Worm (Caenorhabditis elegans): Measurements from ENCODE around the gene T05A7.6.

The T05A7.6 gene

ce11 chrII:4696055-4696454 lies 24.5 kb upstream of the T05A7.6 start:
- TF ChIP-seq nhr-43 (tag; optimal IDR thresholded peaks at IDR 0.05; ENCODE audit: poor library complexity, severe bottlenecking) (peak; percentile 12), elt-3 (tag; optimal IDR thresholded peaks at IDR 0.05) (no peak)

DNA sequence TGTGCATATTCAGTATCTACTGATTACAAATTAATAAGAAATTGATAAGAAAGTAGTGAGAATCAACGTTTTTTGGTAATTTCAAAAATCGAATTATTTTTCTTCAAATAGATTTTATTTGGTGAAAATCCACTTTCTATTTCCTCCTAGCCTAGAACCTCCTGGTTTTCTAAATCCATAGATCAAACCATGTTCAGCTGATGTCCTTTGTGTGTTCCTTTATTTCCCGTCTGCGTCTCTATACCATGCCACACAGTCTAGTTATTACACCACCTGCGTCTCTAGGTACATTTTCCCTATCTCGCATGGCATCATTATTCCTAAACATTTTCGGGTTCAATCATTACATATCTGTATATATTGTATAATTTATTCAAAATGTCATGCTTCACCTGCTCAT lies 21.5 kb upstream of the T05A7.6 start, which contains the start of gene F10G7.5:
Gene F10G7.5 (plus strand): TSS at position 286 of the 400 bp plus-strand sequence.
- TF ChIP-seq hmg-11 (tag; optimal IDR thresholded peaks at IDR 0.05) (no peak), nfya-1 (tag; optimal IDR thresholded peaks at IDR 0.05; ENCODE audit: insufficient read depth) (peak; percentile 31), nhr-77 (tag; optimal IDR thresholded peaks at IDR 0.05) (no peak), nhr-67 (tag; optimal IDR thresholded peaks at IDR 0.05) (no peak), elt-2 (tag; optimal IDR thresholded peaks at IDR 0.05) (peak; percentile 58)

DNA sequence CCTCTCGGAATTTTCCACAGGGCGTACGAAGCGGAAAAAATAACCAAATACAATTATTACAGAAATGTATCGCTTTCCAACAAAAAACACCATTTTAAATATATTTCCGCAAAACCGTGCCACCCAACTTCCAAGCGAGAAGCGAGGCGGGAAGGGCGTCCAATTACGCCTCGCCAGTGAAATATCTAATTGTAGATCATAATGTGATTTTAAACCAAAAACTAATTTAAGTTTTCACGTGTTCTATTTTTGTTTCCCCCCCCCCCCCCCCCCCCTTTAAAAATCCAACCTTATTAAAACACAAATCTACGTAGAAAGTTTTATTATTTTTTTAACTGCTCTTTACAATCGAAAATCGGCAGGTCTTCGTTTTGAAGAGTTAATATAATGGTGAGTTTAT lies 17.9 kb upstream of the T05A7.6 start, which contains the start of gene F10G7.12:
Gene F10G7.12 (plus strand): TSS at position 301 of the 400 bp plus-strand sequence.
- TF ChIP-seq nhr-77 (tag; optimal IDR thresholded peaks at IDR 0.05) (no peak), elt-3 (tag; optimal IDR thresholded peaks at IDR 0.05) (no peak)

DNA sequence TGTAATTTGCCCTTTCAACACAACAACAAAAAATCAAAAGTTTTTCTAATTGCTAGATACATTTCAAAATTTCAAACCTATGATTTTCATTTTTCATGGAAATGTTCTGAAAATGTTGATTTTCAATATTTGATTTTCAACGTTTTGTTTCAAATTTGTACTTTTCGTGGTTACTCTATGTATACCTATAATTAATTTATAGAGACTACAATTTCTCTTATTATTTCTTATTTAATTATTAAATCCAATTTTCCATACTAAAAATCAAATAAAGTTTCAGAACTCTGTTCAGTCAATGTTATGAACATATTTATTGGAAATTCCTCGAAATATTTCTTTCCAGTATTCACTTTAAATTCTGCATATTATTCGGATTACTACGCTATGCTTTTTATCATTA lies 15.3 kb upstream of the T05A7.6 start, which contains the start of gene sre-39:
Gene sre-39 (plus strand): TSS at position 301 of the 400 bp plus-strand sequence.
- TF ChIP-seq nhr-237 (tag; optimal IDR thresholded peaks at IDR 0.05) (no peak), elt-3 (tag; optimal IDR thresholded peaks at IDR 0.05) (no peak), ama-1 (optimal IDR thresholded peaks at IDR 0.05) (no peak), egl-5 (tag; optimal IDR thresholded peaks at IDR 0.05) (no peak), hmg-11 (tag; optimal IDR thresholded peaks at IDR 0.05) (no peak), nhr-25 (tag; optimal IDR thresholded peaks at IDR 0.05) (no peak), tbx-2 (tag; optimal IDR thresholded peaks at IDR 0.05) (no peak)

DNA sequence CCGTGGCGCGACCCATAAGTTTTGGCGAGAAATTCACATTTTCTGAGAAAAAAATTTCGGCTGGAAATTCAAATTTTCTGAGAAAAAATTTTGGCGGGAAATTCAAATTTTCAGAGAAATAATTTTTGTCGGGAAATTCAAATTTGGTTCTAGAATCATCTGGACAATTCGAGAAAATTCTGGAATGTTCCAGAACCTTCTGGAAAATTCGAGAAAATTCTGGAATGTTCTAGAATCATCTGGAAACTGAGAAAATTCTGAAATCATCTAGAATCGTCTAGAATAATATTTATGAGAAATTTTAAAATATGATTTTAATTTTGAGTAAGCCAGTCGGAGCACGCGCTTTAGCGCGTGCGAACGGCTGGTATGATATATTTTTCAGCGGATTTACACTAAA lies 13.3 kb upstream of the T05A7.6 start:
- TF ChIP-seq ama-1 (optimal IDR thresholded peaks at IDR 0.05): no peak
- TF ChIP-seq ZK546.5 (tag; optimal IDR thresholded peaks at IDR 0.05): no peak
- no peak for TF ChIP-seq tbx-2 (tag; optimal IDR thresholded peaks at IDR 0.05)
- no peak for TF ChIP-seq nhr-28 (tag; optimal IDR thresholded peaks at IDR 0.05)
- no peak for TF ChIP-seq mml-1 (tag; optimal IDR thresholded peaks at IDR 0.05)
- TF ChIP-seq fkh-2 (tag; optimal IDR thresholded peaks at IDR 0.05): no peak
- TF ChIP-seq elt-2 (tag; optimal IDR thresholded peaks at IDR 0.05): no peak
- TF ChIP-seq elt-3 (tag; optimal IDR thresholded peaks at IDR 0.05): no peak
- no peak for TF ChIP-seq nhr-237 (tag; optimal IDR thresholded peaks at IDR 0.05)
- TF ChIP-seq ztf-11 (tag; optimal IDR thresholded peaks at IDR 0.05): no peak
- TF ChIP-seq ztf-4 (tag; optimal IDR thresholded peaks at IDR 0.05): no peak
- TF ChIP-seq lin-15B (tag; optimal IDR thresholded peaks at IDR 0.05): no peak
- TF ChIP-seq lsy-12 (tag; optimal IDR thresholded peaks at IDR 0.05): no peak
- no peak for TF ChIP-seq pqm-1 (tag; optimal IDR thresholded peaks at IDR 0.05)
- TF ChIP-seq snpc-4 (tag; optimal IDR thresholded peaks at IDR 0.05): no peak
- TF ChIP-seq ceh-28 (tag; optimal IDR thresholded peaks at IDR 0.05): no peak
- no peak for TF ChIP-seq sea-2 (GFP tag; optimal IDR thresholded peaks at IDR 0.05)
- TF ChIP-seq ceh-9 (tag; optimal IDR thresholded peaks at IDR 0.05): no peak
- TF ChIP-seq unc-62 (GFP tag; optimal IDR thresholded peaks at IDR 0.05): no peak

- no peak for TF ChIP-seq fkh-2 (tag; optimal IDR thresholded peaks at IDR 0.05)
- no peak for TF ChIP-seq nhr-23 (tag; optimal IDR thresholded peaks at IDR 0.05)
- no peak for TF ChIP-seq lsy-12 (tag; optimal IDR thresholded peaks at IDR 0.05)
- no peak for TF ChIP-seq fkh-10 (GFP tag; optimal IDR thresholded peaks at IDR 0.05)
- no peak for TF ChIP-seq elt-1 (tag; optimal IDR thresholded peaks at IDR 0.05)
- TF ChIP-seq pha-4 (tag; optimal IDR thresholded peaks at IDR 0.05): no peak
- no peak for TF ChIP-seq ceh-16 (tag; optimal IDR thresholded peaks at IDR 0.05)
- TF ChIP-seq mdl-1 (tag; optimal IDR thresholded peaks at IDR 0.05): no peak
- TF ChIP-seq jun-1 (tag; optimal IDR thresholded peaks at IDR 0.05): no peak
- no peak for TF ChIP-seq egl-5 (tag; optimal IDR thresholded peaks at IDR 0.05)
- TF ChIP-seq elt-3 (tag; optimal IDR thresholded peaks at IDR 0.05): no peak
- TF ChIP-seq ama-1 (optimal IDR thresholded peaks at IDR 0.05): no peak
- TF ChIP-seq unc-39 (tag; optimal IDR thresholded peaks at IDR 0.05): no peak
- no peak for TF ChIP-seq hmg-11 (tag; optimal IDR thresholded peaks at IDR 0.05)
- no peak for TF ChIP-seq ceh-9 (tag; optimal IDR thresholded peaks at IDR 0.05)
Measured at ce11 chrII:4683693-4684092, 12.1 kb upstream of the T05A7.6 start, which contains the start of gene sre-40. Gene sre-40 (minus strand): TSS chrII:4683793.
